Worm (Caenorhabditis elegans) whole organism, L4 larva: ENCODE results near the gene idpa-1.

Experiments used
- D1046.2 ChIP-seq: fragments of 200-800 bp; sonication (Bioruptor generic); IDR thresholded peaks from 2 replicates; pipeline ENCODE4 v1.3.6; 2022; ENCODE audit warnings: missing genetic modification characterization, missing compliant biosample characterization
- F10B5.3 ChIP-seq: sonication (generic microtip); optimal IDR thresholded peaks from 2 replicates; lab custom pipeline; 2016; ENCODE audit warnings: mild to moderate bottlenecking, missing genetic modification characterization, missing compliant biosample characterization
- F37D6.2 ChIP-seq: sonication (generic microtip); optimal IDR thresholded peaks from 2 replicates; lab custom pipeline; 2016; ENCODE audit warnings: mild to moderate bottlenecking, missing genetic modification characterization, missing compliant biosample characterization
- Y48G9A.11 ChIP-seq: fragments of 200-800 bp; sonication (Bioruptor generic); IDR thresholded peaks from 2 replicates; pipeline ENCODE4 v1.3.6; 2022; ENCODE audit warnings: missing genetic modification reagents, missing genetic modification characterization, missing compliant biosample characterization
- Y5F2A.4 ChIP-seq: fragments of 200-800 bp; sonication (Bioruptor generic); optimal IDR thresholded peaks from 2 replicates; lab custom pipeline; 2018; ENCODE audit warnings: mild to moderate bottlenecking, missing genetic modification characterization, missing compliant biosample characterization
- aha-1 ChIP-seq: fragments of 150-350 bp; peaks from one replicate; lab custom pipeline; 2014; ENCODE audit warnings: missing biosample characterization, missing genetic modification characterization
- aly-2 ChIP-seq: sonication (generic microtip); optimal IDR thresholded peaks from 2 replicates; lab custom pipeline; 2018; ENCODE audit warnings: missing biosample characterization, missing genetic modification characterization
- ama-1 ChIP-seq: fragments of 150-350 bp; optimal IDR thresholded peaks from 2 replicates; lab custom pipeline; 2014; ENCODE audit warnings: inconsistent platforms, mixed read lengths
- attf-4 ChIP-seq: sonication (generic microtip); optimal IDR thresholded peaks from 3 replicates; lab custom pipeline; 2017; ENCODE audit warnings: missing biosample characterization, missing genetic modification characterization
- ceh-20 ChIP-seq: fragments of 200-800 bp; sonication (Bioruptor generic); IDR thresholded peaks from 2 replicates; pipeline ENCODE4 v1.3.6; 2022; ENCODE audit warnings: missing genetic modification reagents, missing genetic modification characterization, missing compliant biosample characterization
- ceh-28 ChIP-seq: fragments of 150-350 bp; optimal IDR thresholded peaks from 2 replicates; lab custom pipeline; 2014; ENCODE audit warnings: missing biosample characterization, missing genetic modification reagents, missing genetic modification characterization
- ceh-82 ChIP-seq: sonication (generic microtip); optimal IDR thresholded peaks from 2 replicates; lab custom pipeline; 2017; ENCODE audit warnings: missing biosample characterization, missing genetic modification characterization
- cey-2 ChIP-seq: sonication (generic microtip); optimal IDR thresholded peaks from 3 replicates; lab custom pipeline; 2017; ENCODE audit warnings: missing genetic modification characterization, mild to moderate bottlenecking, missing compliant biosample characterization, antibody characterized with exemption, borderline replicate concordance; ENCODE audit not compliant: insufficient read depth
- daf-12 ChIP-seq: fragments of 150-350 bp; optimal IDR thresholded peaks from 2 replicates; lab custom pipeline; 2014; ENCODE audit warnings: missing biosample characterization, missing genetic modification reagents, missing genetic modification characterization
- daf-19 ChIP-seq: fragments of 200-800 bp; sonication (Bioruptor generic); conservative IDR thresholded peaks from 2 replicates; pipeline ENCODE4 v1.3.6; 2022; ENCODE audit warnings: missing genetic modification characterization, missing compliant biosample characterization
- dmd-8 ChIP-seq: fragments of 200-800 bp; sonication (Bioruptor generic); IDR thresholded peaks from 2 replicates; pipeline ENCODE4 v1.3.6; 2022; ENCODE audit warnings: missing genetic modification characterization, missing compliant biosample characterization
- dpl-1 ChIP-seq: fragments of 150-350 bp; optimal IDR thresholded peaks from 2 replicates; lab custom pipeline; 2014; ENCODE audit warnings: missing biosample characterization, missing genetic modification reagents, missing genetic modification characterization
- duxl-1 ChIP-seq: sonication (generic microtip); optimal IDR thresholded peaks from 2 replicates; lab custom pipeline; 2016; ENCODE audit warnings: mild to moderate bottlenecking, missing genetic modification characterization, moderate library complexity, missing compliant biosample characterization; ENCODE audit not compliant: poor library complexity
- egl-27 ChIP-seq: sonication (generic microtip); optimal IDR thresholded peaks from 3 replicates; lab custom pipeline; 2017; ENCODE audit warnings: missing biosample characterization, missing genetic modification reagents, missing genetic modification characterization
- egl-43 ChIP-seq: fragments of 200-800 bp; sonication (Bioruptor generic); IDR thresholded peaks from 2 replicates; pipeline ENCODE4 v1.3.6; 2022; ENCODE audit warnings: missing genetic modification reagents, missing genetic modification characterization, missing compliant biosample characterization
- gei-8 ChIP-seq: fragments of 200-800 bp; sonication (Bioruptor generic); optimal IDR thresholded peaks from 2 replicates; lab custom pipeline; 2018; ENCODE audit warnings: mild to moderate bottlenecking, missing genetic modification characterization, missing compliant biosample characterization
- hlh-30 ChIP-seq: sonication (generic microtip); optimal IDR thresholded peaks from 2 replicates; lab custom pipeline; 2017; ENCODE audit warnings: antibody characterized with exemption, mild to moderate bottlenecking, missing genetic modification characterization, missing compliant biosample characterization; ENCODE audit not compliant: insufficient read depth
- hmg-1.1 ChIP-seq: fragments of 200-800 bp; sonication (Bioruptor generic); IDR thresholded peaks from 2 replicates; pipeline ENCODE4 v1.3.6; 2022; ENCODE audit warnings: missing genetic modification reagents, missing genetic modification characterization, missing compliant biosample characterization
- jun-1 ChIP-seq: fragments of 150-350 bp; optimal IDR thresholded peaks from 2 replicates; lab custom pipeline; 2014; ENCODE audit warnings: missing biosample characterization, missing genetic modification reagents, missing genetic modification characterization
- lin-38 ChIP-seq: fragments of 200-800 bp; sonication (Bioruptor generic); IDR thresholded peaks from 2 replicates; pipeline ENCODE4 v1.3.6; 2022; ENCODE audit warnings: missing genetic modification reagents, missing genetic modification characterization, missing compliant biosample characterization
- lsy-2 ChIP-seq, 2 experiments: fragments of 150-350 bp in 1 of 2; sonication (generic microtip) in 1 of 2; optimal IDR thresholded peaks; 2 replicates each; lab custom pipeline; 2014 to 2017; ENCODE audit warnings: missing biosample characterization in 2 of 2, missing genetic modification characterization in 2 of 2
- mdt-29 ChIP-seq: fragments of 200-800 bp; sonication (Bioruptor generic); IDR thresholded peaks from 2 replicates; pipeline ENCODE4 v1.3.6; 2022; ENCODE audit warnings: missing genetic modification reagents, missing genetic modification characterization, missing compliant biosample characterization
- mes-2 ChIP-seq: sonication (generic microtip); optimal IDR thresholded peaks from 2 replicates; lab custom pipeline; 2016; ENCODE audit warnings: missing genotype, mild to moderate bottlenecking, missing genetic modification characterization, missing compliant biosample characterization; ENCODE audit not compliant: poor library complexity, severe bottlenecking
- mxl-2 ChIP-seq: fragments of 200-800 bp; sonication (Bioruptor generic); conservative IDR thresholded peaks from 2 replicates; pipeline ENCODE4 v1.3.6; 2022; ENCODE audit warnings: missing genetic modification reagents, missing genetic modification characterization, missing compliant biosample characterization
- nhr-10 ChIP-seq: fragments of 150-350 bp; optimal IDR thresholded peaks from 2 replicates; lab custom pipeline; 2014; ENCODE audit warnings: missing biosample characterization, missing genetic modification characterization
- nhr-102 ChIP-seq: sonication (generic microtip); optimal IDR thresholded peaks from 2 replicates; lab custom pipeline; 2016; ENCODE audit warnings: mild to moderate bottlenecking, missing genetic modification characterization, moderate library complexity, missing compliant biosample characterization
- nhr-237 ChIP-seq: sonication (generic microtip); optimal IDR thresholded peaks from 2 replicates; lab custom pipeline; 2017; ENCODE audit warnings: missing biosample characterization, missing genetic modification characterization
- nhr-25 ChIP-seq: sonication (generic microtip); optimal IDR thresholded peaks from 2 replicates; lab custom pipeline; 2017; ENCODE audit warnings: missing genetic modification characterization, mild to moderate bottlenecking, missing compliant biosample characterization, antibody characterized with exemption, moderate library complexity, borderline replicate concordance; ENCODE audit not compliant: insufficient read depth
- nhr-28 ChIP-seq: fragments of 150-350 bp; optimal IDR thresholded peaks from 2 replicates; lab custom pipeline; 2014; ENCODE audit warnings: missing biosample characterization, missing genetic modification characterization
- nhr-41 ChIP-seq: fragments of 200-800 bp; sonication (Bioruptor generic); IDR thresholded peaks from 2 replicates; pipeline ENCODE4 v1.3.6; 2022; ENCODE audit warnings: missing genetic modification reagents, missing genetic modification characterization, missing compliant biosample characterization
- nhr-42 ChIP-seq: fragments of 200-800 bp; sonication (Bioruptor generic); IDR thresholded peaks from 2 replicates; pipeline ENCODE4 v1.3.6; 2022; ENCODE audit warnings: missing genetic modification characterization, missing compliant biosample characterization
- nhr-48 ChIP-seq: sonication (generic microtip); optimal IDR thresholded peaks from 2 replicates; lab custom pipeline; 2016; ENCODE audit warnings: mild to moderate bottlenecking, missing genetic modification characterization, missing compliant biosample characterization
- nhr-77 ChIP-seq: fragments of 150-350 bp; optimal IDR thresholded peaks from 2 replicates; lab custom pipeline; 2014; ENCODE audit warnings: missing biosample characterization, missing genetic modification characterization
- php-3 ChIP-seq: fragments of 200-800 bp; sonication (Bioruptor generic); IDR thresholded peaks from 2 replicates; pipeline ENCODE4 v1.3.6; 2022; ENCODE audit warnings: missing genetic modification reagents, missing genetic modification characterization, missing compliant biosample characterization
- skn-1 ChIP-seq: fragments of 150-350 bp; optimal IDR thresholded peaks from 2 replicates; lab custom pipeline; 2014; ENCODE audit warnings: missing biosample characterization, missing genetic modification characterization
- snpc-1.2 ChIP-seq: fragments of 200-800 bp; sonication (Bioruptor generic); IDR thresholded peaks from 2 replicates; pipeline ENCODE4 v1.3.6; 2022; ENCODE audit warnings: missing genetic modification reagents, missing genetic modification characterization, missing compliant biosample characterization
- spr-1 ChIP-seq: sonication (generic microtip); optimal IDR thresholded peaks from 2 replicates; lab custom pipeline; 2016; ENCODE audit warnings: mild to moderate bottlenecking, missing genetic modification characterization, missing compliant biosample characterization
- spr-3 ChIP-seq: fragments of 200-800 bp; sonication (Bioruptor generic); optimal IDR thresholded peaks from 2 replicates; lab custom pipeline; 2018; ENCODE audit warnings: mild to moderate bottlenecking, missing genetic modification characterization, missing compliant biosample characterization
- unc-39 ChIP-seq: sonication (generic microtip); optimal IDR thresholded peaks from 2 replicates; lab custom pipeline; 2017; ENCODE audit warnings: missing biosample characterization, missing genetic modification characterization
- unc-62 ChIP-seq, 3 experiments: fragments of 150-350 bp in 1 of 3; sonication (generic microtip); optimal IDR thresholded peaks in 2 of 3; peaks in 1 of 3; 1 replicate in 1 of 3; 2 replicates in 2 of 3; lab custom pipeline; 2014 to 2017; ENCODE audit warnings: missing biosample characterization in 3 of 3, missing genetic modification characterization in 3 of 3, missing genetic modification reagents in 3 of 3, missing genotype in 1 of 3
- zfp-3 ChIP-seq: fragments of 200-800 bp; sonication (Bioruptor generic); conservative IDR thresholded peaks from 2 replicates; pipeline ENCODE4 v1.3.6; 2022; ENCODE audit warnings: missing genetic modification reagents, missing genetic modification characterization, missing compliant biosample characterization
- ztf-11 ChIP-seq: fragments of 150-350 bp; optimal IDR thresholded peaks from 2 replicates; lab custom pipeline; 2014; ENCODE audit warnings: missing biosample characterization, missing genetic modification characterization

idpa-1 gene

ce11 chrIII:2875946-2876345 lies 25.1 kb downstream of the idpa-1 start (continued):
- peak; percentile 43 for TF ChIP-seq ceh-28 (tag; lab: Kevin White, UChicago)
- no peak for TF ChIP-seq nhr-42 (GFP tag; lab: Robert Waterston, UW)
- TF ChIP-seq hlh-30 = peak; percentile 83
- no peak for TF ChIP-seq attf-4
- peak; percentile 60; the same call in 1 of the 2 replicates for TF ChIP-seq ceh-20
- TF ChIP-seq skn-1 (tag; lab: Kevin White, UChicago) = no peak
- peak; percentile 15 to 73 for TF ChIP-seq lsy-2 (tag; optimal IDR thresholded peaks at IDR 0.05; lab: Kevin White, UChicago)
- TF ChIP-seq nhr-102 (tag; lab: Kevin White, UChicago) = peak; percentile 50
- peak; percentile 80 for TF ChIP-seq nhr-48 (tag; lab: Kevin White, UChicago)
- TF ChIP-seq nhr-77 = peak; percentile 74
- TF ChIP-seq nhr-41 (GFP tag; lab: Robert Waterston, UW) = peak; percentile 93
- TF ChIP-seq daf-12 (tag; lab: Kevin White, UChicago) = no peak
- TF ChIP-seq jun-1 (tag; lab: Kevin White, UChicago) = peak; percentile 24
- peak; percentile 60 for TF ChIP-seq dpl-1 (GFP tag; lab: Kevin White, UChicago)
- 0 out of 2 replicates have a peak, but pooled peaks have one; percentile 23 for TF ChIP-seq php-3 (GFP tag; lab: Robert Waterston, UW)
- peak; percentile 52 for TF ChIP-seq lin-38 (GFP tag; lab: Robert Waterston, UW)
- TF ChIP-seq Y5F2A.4 (GFP tag; lab: Kevin White, UChicago) = no peak
- TF ChIP-seq nhr-28 = peak; percentile 92
- no peak for TF ChIP-seq nhr-237

- TF ChIP-seq snpc-1.2 (GFP tag; lab: Robert Waterston, UW) (no peak), Y48G9A.11 (no peak), Y5F2A.4 (GFP tag; lab: Kevin White, UChicago) (no peak), egl-27 (tag; lab: Kevin White, UChicago) (no peak), mes-2 (tag; lab: Kevin White, UChicago) (no peak), spr-1 (tag; lab: Kevin White, UChicago) (no peak), F37D6.2 (tag; lab: Kevin White, UChicago) (no peak), duxl-1 (tag; lab: Kevin White, UChicago) (no peak), aly-2 (tag; lab: Kevin White, UChicago) (no peak), nhr-28 (peak; percentile 87), nhr-25 (tag; lab: Kevin White, UChicago) (no peak), daf-19 (no peak), jun-1 (tag; lab: Kevin White, UChicago) (no peak), cey-2 (peak; percentile 12), ceh-20 (no peak), attf-4 (no peak), dmd-8 (no peak), nhr-42 (GFP tag; lab: Robert Waterston, UW) (no peak), ama-1 (lab: Kevin White, UChicago) (no peak), nhr-77 (peak; percentile 76), egl-43 (GFP tag; lab: Robert Waterston, UW) (no peak), nhr-10 (tag; lab: Kevin White, UChicago) (peak; percentile 35), spr-3 (GFP tag; lab: Kevin White, UChicago) (no peak), nhr-102 (tag; lab: Kevin White, UChicago) (peak; percentile 28), mxl-2 (GFP tag; lab: Robert Waterston, UW) (no peak), unc-62 (GFP tag; optimal IDR thresholded peaks at IDR 0.05 in 1 of 2; lab: Kevin White, UChicago) (peak in 1 of 2 experiments; percentile 77), unc-62 (tag; optimal IDR thresholded peaks at IDR 0.05; lab: Kevin White, UChicago) (no peak), mdt-29 (no peak), gei-8 (GFP tag; lab: Kevin White, UChicago) (no peak), zfp-3 (GFP tag; lab: Robert Waterston, UW) (no peak), unc-39 (no peak), hmg-1.1 (GFP tag; lab: Robert Waterston, UW) (no peak), D1046.2 (GFP tag; lab: Robert Waterston, UW) (no peak), F10B5.3 (tag; lab: Kevin White, UChicago) (no peak), daf-12 (tag; lab: Kevin White, UChicago) (no peak), aha-1 (tag; lab: Kevin White, UChicago) (peak; percentile 82), ceh-82 (tag; lab: Kevin White, UChicago) (no peak), ztf-11 (no peak)
Measured at ce11 chrIII:2874144-2874868, 26.7 kb downstream of the idpa-1 start, which contains the start of gene klf-1. TSS of gene klf-1 (plus strand) at chrIII:2874818.
